Worm (Caenorhabditis elegans) whole organism, L2 larva: ENCODE results near the gene C27H5.2.

Source experiments
- C34F6.9 ChIP-seq: fragments of 150-350 bp; optimal IDR thresholded peaks from 2 replicates; lab custom pipeline; 2014; ENCODE audit warnings: missing biosample characterization, missing genetic modification characterization
- F13H6.1 ChIP-seq: sonication (generic microtip); optimal IDR thresholded peaks from 2 replicates; lab custom pipeline; 2016; ENCODE audit warnings: missing genetic modification characterization, missing compliant biosample characterization
- Y55F3AM.14 ChIP-seq: fragments of 200-800 bp; sonication (Bioruptor generic); optimal IDR thresholded peaks from 2 replicates; lab custom pipeline; 2018; ENCODE audit warnings: mild to moderate bottlenecking, missing genetic modification characterization, missing compliant biosample characterization
- ZK546.5 ChIP-seq: sonication (generic microtip); optimal IDR thresholded peaks from 2 replicates; lab custom pipeline; 2017; ENCODE audit warnings: missing biosample characterization, missing genetic modification characterization
- aly-2 ChIP-seq: fragments of 150-350 bp; optimal IDR thresholded peaks from 2 replicates; lab custom pipeline; 2014; ENCODE audit warnings: missing biosample characterization, missing genetic modification characterization
- blmp-1 ChIP-seq: sonication (generic microtip); optimal IDR thresholded peaks from 2 replicates; lab custom pipeline; 2017; ENCODE audit warnings: missing genetic modification characterization, mild to moderate bottlenecking, missing compliant biosample characterization, antibody characterized with exemption, moderate library complexity; ENCODE audit not compliant: insufficient read depth
- ceh-16 ChIP-seq: fragments of 150-350 bp; optimal IDR thresholded peaks from 2 replicates; lab custom pipeline; 2014; ENCODE audit warnings: missing biosample characterization, missing genetic modification characterization
- crh-2 ChIP-seq: sonication (generic microtip); optimal IDR thresholded peaks from 2 replicates; lab custom pipeline; 2017; ENCODE audit warnings: missing biosample characterization, missing genetic modification characterization
- egl-27 ChIP-seq: sonication (generic microtip); optimal IDR thresholded peaks from 3 replicates; lab custom pipeline; 2017; ENCODE audit warnings: missing biosample characterization, missing genetic modification reagents, missing genetic modification characterization
- elt-1 ChIP-seq: fragments of 150-350 bp; optimal IDR thresholded peaks from 2 replicates; lab custom pipeline; 2014; ENCODE audit warnings: missing biosample characterization, missing genetic modification characterization
- elt-3 ChIP-seq: sonication (generic microtip); optimal IDR thresholded peaks from 2 replicates; lab custom pipeline; 2017; ENCODE audit warnings: missing biosample characterization, missing genetic modification characterization
- fos-1 ChIP-seq: fragments of 150-350 bp; optimal IDR thresholded peaks from 2 replicates; lab custom pipeline; 2014; ENCODE audit warnings: missing biosample characterization, missing genetic modification characterization
- gmeb-1 ChIP-seq: fragments of 150-350 bp; optimal IDR thresholded peaks from 2 replicates; lab custom pipeline; 2014; ENCODE audit warnings: missing biosample characterization, missing genetic modification characterization
- lin-11 ChIP-seq: fragments of 150-350 bp; sonication (generic microtip); optimal IDR thresholded peaks from 2 replicates; lab custom pipeline; 2014; ENCODE audit warnings: missing biosample characterization, missing genetic modification characterization, inconsistent platforms, mixed read lengths
- lin-13 ChIP-seq: fragments of 150-350 bp; optimal IDR thresholded peaks from 2 replicates; lab custom pipeline; 2014; ENCODE audit warnings: missing biosample characterization, missing genetic modification reagents, missing genetic modification characterization
- lin-39 ChIP-seq: fragments of 150-350 bp; optimal IDR thresholded peaks from 2 replicates; lab custom pipeline; 2014; ENCODE audit warnings: missing biosample characterization, missing genetic modification reagents, missing genetic modification characterization
- lsy-2 ChIP-seq, 2 experiments: fragments of 150-350 bp in 1 of 2; sonication (generic microtip) in 1 of 2; optimal IDR thresholded peaks; 2 replicates each; lab custom pipeline; 2014 to 2017; ENCODE audit warnings: missing biosample characterization in 2 of 2, missing genetic modification characterization in 2 of 2
- mab-5 ChIP-seq: fragments of 150-350 bp; optimal IDR thresholded peaks from 2 replicates; lab custom pipeline; 2014; ENCODE audit warnings: missing biosample characterization, missing genetic modification characterization
- mbf-1 ChIP-seq: sonication (generic microtip); optimal IDR thresholded peaks from 2 replicates; lab custom pipeline; 2017; ENCODE audit warnings: missing biosample characterization, missing genetic modification characterization
- mdl-1 ChIP-seq, 2 experiments: fragments of 150-350 bp in 1 of 2; sonication (generic microtip) in 1 of 2; optimal IDR thresholded peaks; 2 replicates each; lab custom pipeline; 2017; ENCODE audit warnings: missing biosample characterization in 2 of 2, missing genetic modification characterization in 2 of 2
- nhr-10 ChIP-seq: sonication (generic microtip); optimal IDR thresholded peaks from 2 replicates; lab custom pipeline; 2017; ENCODE audit warnings: missing biosample characterization, missing genetic modification characterization
- nhr-12 ChIP-seq: fragments of 150-350 bp; optimal IDR thresholded peaks from 2 replicates; lab custom pipeline; 2014; ENCODE audit warnings: missing biosample characterization, missing genetic modification characterization
- nhr-129 ChIP-seq: fragments of 150-350 bp; optimal IDR thresholded peaks from 2 replicates; lab custom pipeline; 2014; ENCODE audit warnings: missing biosample characterization, missing genetic modification characterization
- nhr-21 ChIP-seq: fragments of 150-350 bp; optimal IDR thresholded peaks from 2 replicates; lab custom pipeline; 2014; ENCODE audit warnings: missing biosample characterization, missing genetic modification characterization
- nhr-23 ChIP-seq: fragments of 150-350 bp; optimal IDR thresholded peaks from 2 replicates; lab custom pipeline; 2014; ENCODE audit warnings: missing biosample characterization, missing genetic modification reagents, missing genetic modification characterization
- nhr-237 ChIP-seq: fragments of 150-350 bp; optimal IDR thresholded peaks from 2 replicates; lab custom pipeline; 2014; ENCODE audit warnings: missing biosample characterization, missing genetic modification characterization
- nhr-77 ChIP-seq: fragments of 150-350 bp; optimal IDR thresholded peaks from 2 replicates; lab custom pipeline; 2014; ENCODE audit warnings: missing biosample characterization, missing genetic modification characterization
- sem-4 ChIP-seq: fragments of 150-350 bp; optimal IDR thresholded peaks from 2 replicates; lab custom pipeline; 2014; ENCODE audit warnings: missing biosample characterization, missing genetic modification reagents, missing genetic modification characterization
- sma-3 ChIP-seq: sonication (generic microtip); optimal IDR thresholded peaks from 2 replicates; lab custom pipeline; 2016; ENCODE audit warnings: missing genetic modification reagents, missing genetic modification characterization, missing compliant biosample characterization
- sma-9 ChIP-seq, 2 experiments: fragments of 150-350 bp in 1 of 2; sonication (generic microtip) in 1 of 2; optimal IDR thresholded peaks; 2 replicates each; lab custom pipeline; 2014 to 2016; ENCODE audit warnings: missing genetic modification characterization in 2 of 2, mild to moderate bottlenecking in 1 of 2, missing biosample characterization in 1 of 2, missing compliant biosample characterization in 1 of 2, missing genetic modification reagents in 1 of 2, moderate library complexity in 1 of 2
- snpc-4 ChIP-seq: fragments of 150-350 bp; optimal IDR thresholded peaks from 2 replicates; lab custom pipeline; 2014; ENCODE audit warnings: missing biosample characterization, missing genetic modification characterization
- unc-39 ChIP-seq: fragments of 150-350 bp; optimal IDR thresholded peaks from 2 replicates; lab custom pipeline; 2014; ENCODE audit warnings: missing biosample characterization, missing genetic modification characterization
- unc-55 ChIP-seq: fragments of 150-350 bp; sonication (generic microtip); optimal IDR thresholded peaks from 3 replicates; lab custom pipeline; 2014; ENCODE audit warnings: missing biosample characterization, missing genetic modification reagents, missing genetic modification characterization
- unc-62 ChIP-seq: fragments of 150-350 bp; optimal IDR thresholded peaks from 2 replicates; lab custom pipeline; 2014; ENCODE audit warnings: missing biosample characterization, missing genetic modification reagents, missing genetic modification characterization
- zag-1 ChIP-seq: fragments of 150-350 bp; optimal IDR thresholded peaks from 2 replicates; lab custom pipeline; 2014; ENCODE audit warnings: missing biosample characterization, missing genetic modification characterization
- ztf-1 ChIP-seq: fragments of 200-800 bp; sonication (Bioruptor generic); conservative IDR thresholded peaks from 2 replicates; pipeline ENCODE4 v1.3.6; 2022; ENCODE audit warnings: missing genetic modification characterization, missing compliant biosample characterization
- ztf-4 ChIP-seq: fragments of 150-350 bp; optimal IDR thresholded peaks from 2 replicates; lab custom pipeline; 2014; ENCODE audit warnings: missing biosample characterization, missing genetic modification characterization

C27H5.2 gene

ce11 chrII:7197434-7197833, 42.1 kb downstream of the C27H5.2 start:
- peak; percentile 32 for TF ChIP-seq crh-2 (tag; lab: Kevin White, UChicago)
- no peak for TF ChIP-seq ceh-16 (tag; lab: Kevin White, UChicago)
- no peak for TF ChIP-seq Y55F3AM.14 (GFP tag; lab: Kevin White, UChicago)

- TF ChIP-seq unc-55 (GFP tag; lab: Kevin White, UChicago) (no peak), unc-39 (tag; lab: Kevin White, UChicago) (no peak), unc-62 (GFP tag; lab: Kevin White, UChicago) (no peak), aly-2 (tag; lab: Kevin White, UChicago) (no peak), ceh-16 (tag; lab: Kevin White, UChicago) (no peak), nhr-237 (tag; lab: Kevin White, UChicago) (no peak), ZK546.5 (no peak), sma-3 (GFP tag; lab: Kevin White, UChicago) (no peak), zag-1 (no peak), crh-2 (tag; lab: Kevin White, UChicago) (no peak), mab-5 (tag; lab: Kevin White, UChicago) (no peak), nhr-129 (tag; lab: Kevin White, UChicago) (no peak), lin-11 (tag; lab: Kevin White, UChicago) (no peak), blmp-1 (tag; lab: Kevin White, UChicago) (no peak), mbf-1 (tag; lab: Kevin White, UChicago) (no peak), F13H6.1 (no peak)
- TF ChIP-seq, all 48 proteins: peak for 0
These were observed 43.9 kb downstream of the C27H5.2 start, which contains the start of gene E04F6.6 for ce11 chrII:7199308-7199707. Gene E04F6.6, minus strand, starts transcription at chrII:7199565.

ce11 chrII:7200051-7200599, 44.7 kb downstream of the C27H5.2 start, which contains the start of gene pcrg-1:
Gene pcrg-1, plus strand, starts transcription at chrII:7200549.
- peak; percentile 9 for TF ChIP-seq blmp-1 (tag; lab: Kevin White, UChicago)
- TF ChIP-seq F13H6.1 = peak; percentile 74
- TF ChIP-seq fos-1 (tag; lab: Kevin White, UChicago) = peak; percentile 15
- peak; percentile 9 for TF ChIP-seq mab-5 (tag; lab: Kevin White, UChicago)
- TF ChIP-seq mbf-1 (tag; lab: Kevin White, UChicago) = no peak
- TF ChIP-seq ztf-4 = peak; percentile 75
- TF ChIP-seq elt-3 (tag; lab: Kevin White, UChicago) = no peak
- peak; percentile 72 for TF ChIP-seq gmeb-1
- TF ChIP-seq snpc-4 (tag; lab: Kevin White, UChicago) = peak; percentile 99
- TF ChIP-seq lin-11 (tag; lab: Kevin White, UChicago) = peak; percentile 55
- peak in 1 of 2 experiments; percentile 8 for TF ChIP-seq mdl-1 (tag; optimal IDR thresholded peaks at IDR 0.05; lab: Kevin White, UChicago)
- TF ChIP-seq sma-9 (GFP tag; optimal IDR thresholded peaks at IDR 0.05; lab: Kevin White, UChicago) = peak; percentile 94
- TF ChIP-seq sma-9 (tag; optimal IDR thresholded peaks at IDR 0.05; lab: Kevin White, UChicago) = no peak
- peak; percentile 44 for TF ChIP-seq crh-2 (tag; lab: Kevin White, UChicago)
- peak; percentile 76 for TF ChIP-seq nhr-129 (tag; lab: Kevin White, UChicago)
- peak; percentile 8 for TF ChIP-seq nhr-77 (tag; lab: Kevin White, UChicago)
- peak; percentile 87 for TF ChIP-seq Y55F3AM.14 (GFP tag; lab: Kevin White, UChicago)
- TF ChIP-seq sem-4 = no peak
- TF ChIP-seq nhr-10 (tag; lab: Kevin White, UChicago) = no peak
- peak; percentile 64 for TF ChIP-seq C34F6.9
- TF ChIP-seq lin-13 (GFP tag; lab: Kevin White, UChicago) = peak; percentile 67
- TF ChIP-seq lsy-2 (tag; optimal IDR thresholded peaks at IDR 0.05; lab: Kevin White, UChicago) = peak; percentile 55 to 79
- no peak for TF ChIP-seq nhr-23
- TF ChIP-seq egl-27 (tag; lab: Kevin White, UChicago) = peak; percentile 60
- TF ChIP-seq ztf-1 = no peak
- TF ChIP-seq unc-55 (GFP tag; lab: Kevin White, UChicago) = peak; percentile 61
- peak; percentile 78 for TF ChIP-seq nhr-21
- TF ChIP-seq sma-3 (GFP tag; lab: Kevin White, UChicago) = peak; percentile 86

ce11 chrII:7203110-7203509, 47.7 kb downstream of the C27H5.2 start, which contains the start of gene srd-56:
Gene srd-56, minus strand, starts transcription at chrII:7203210.
- no peak for TF ChIP-seq nhr-10 (tag; lab: Kevin White, UChicago)
- TF ChIP-seq elt-1 (tag; lab: Kevin White, UChicago) = no peak
- no peak for TF ChIP-seq lin-39 (tag; lab: Kevin White, UChicago)
- no peak for TF ChIP-seq fos-1 (tag; lab: Kevin White, UChicago)
- TF ChIP-seq nhr-129 (tag; lab: Kevin White, UChicago) = no peak
- TF ChIP-seq unc-62 (GFP tag; lab: Kevin White, UChicago) = no peak
- no peak for TF ChIP-seq blmp-1 (tag; lab: Kevin White, UChicago)
- TF ChIP-seq nhr-12 (tag; lab: Kevin White, UChicago) = no peak
- no peak for TF ChIP-seq gmeb-1
- TF ChIP-seq snpc-4 (tag; lab: Kevin White, UChicago) = no peak
